Fruit fly (Drosophila melanogaster): ENCODE measurements around the gene Tehao.

Tehao gene

dm6 chr2L:13398614-13399161 is 36.7 kb upstream of the Tehao start, which contains the start of the genes CG10859 and CG7110 (continued):
- TF ChIP-seq CG7368 (GFP tag; optimal IDR thresholded peaks at IDR 0.05) (no peak), Ets21C (GFP tag; optimal IDR thresholded peaks at IDR 0.05) (no peak), CG31627 (GFP tag; optimal IDR thresholded peaks at IDR 0.05) (no peak), CG6792 (GFP tag; optimal IDR thresholded peaks at IDR 0.05) (no peak), Hr39 (GFP tag; optimal IDR thresholded peaks at IDR 0.05) (no peak), vri (GFP tag; optimal IDR thresholded peaks at IDR 0.05) (no peak), CG1621 (tag; optimal IDR thresholded peaks at IDR 0.05) (no peak), fd59A (GFP tag; optimal IDR thresholded peaks at IDR 0.05) (no peak), CG9139 (GFP tag; optimal IDR thresholded peaks at IDR 0.05) (no peak), OdsH (GFP tag; optimal IDR thresholded peaks at IDR 0.05) (peak; percentile 19), fd85E (GFP tag; optimal IDR thresholded peaks at IDR 0.05) (no peak), fkh (GFP tag; optimal IDR thresholded peaks at IDR 0.05) (no peak), CG3919 (GFP tag; optimal IDR thresholded peaks at IDR 0.05) (peak; percentile 26), CG11762 (GFP tag; optimal IDR thresholded peaks at IDR 0.05; ENCODE audit: insufficient read depth) (no peak), CG11902 (GFP tag; optimal IDR thresholded peaks at IDR 0.05) (no peak), Hr4 (GFP tag; optimal IDR thresholded peaks at IDR 0.05) (no peak), CG6276 (GFP tag; optimal IDR thresholded peaks at IDR 0.05) (no peak), topi (GFP tag; optimal IDR thresholded peaks at IDR 0.05) (peak; percentile 27), eg (GFP tag; IDR thresholded peaks at IDR 0.05) (no peak), Smox (GFP tag; optimal IDR thresholded peaks at IDR 0.05) (no peak), CG8632 (GFP tag; optimal IDR thresholded peaks at IDR 0.05) (peak; percentile 3), cyc (GFP tag; optimal IDR thresholded peaks at IDR 0.05) (peak; percentile 2)

dm6 chr2L:13399565-13399964 is 35.9 kb upstream of the Tehao start:
- no peak for TF ChIP-seq Blimp-1 (GFP tag; optimal IDR thresholded peaks at IDR 0.05)
- TF ChIP-seq CG7368 (GFP tag; optimal IDR thresholded peaks at IDR 0.05): no peak
- no peak for TF ChIP-seq CG34406 (GFP tag; optimal IDR thresholded peaks at IDR 0.05)
- no peak for TF ChIP-seq ss (GFP tag; optimal IDR thresholded peaks at IDR 0.05)
- peak; percentile 15 for TF ChIP-seq CG10631 (GFP tag; optimal IDR thresholded peaks at IDR 0.05)
- no peak for TF ChIP-seq CG11762 (GFP tag; optimal IDR thresholded peaks at IDR 0.05; ENCODE audit: insufficient read depth)
- TF ChIP-seq fd59A (GFP tag; optimal IDR thresholded peaks at IDR 0.05): no peak
- TF ChIP-seq Smox (GFP tag; optimal IDR thresholded peaks at IDR 0.05): no peak
- TF ChIP-seq achi (GFP tag; optimal IDR thresholded peaks at IDR 0.05): peak; percentile 18
- no peak for TF ChIP-seq lz (GFP tag; optimal IDR thresholded peaks at IDR 0.05)
- peak; percentile 5 for TF ChIP-seq Sox14 (GFP tag; optimal IDR thresholded peaks at IDR 0.05)
- TF ChIP-seq OdsH (GFP tag; optimal IDR thresholded peaks at IDR 0.05): peak; percentile 27
- peak; percentile 29 for TF ChIP-seq svp (GFP tag)
- peak; percentile 23 for TF ChIP-seq net (GFP tag; optimal IDR thresholded peaks at IDR 0.05)
- TF ChIP-seq CG10669 (GFP tag; optimal IDR thresholded peaks at IDR 0.05): no peak
- no peak for TF ChIP-seq spab (GFP tag; optimal IDR thresholded peaks at IDR 0.05)
- no peak for TF ChIP-seq Sox15 (GFP tag; optimal IDR thresholded peaks at IDR 0.05)
- TF ChIP-seq Eip75B (GFP tag; optimal IDR thresholded peaks at IDR 0.05): no peak
- no peak for TF ChIP-seq CG11294 (GFP tag; IDR thresholded peaks at IDR 0.05)
- TF ChIP-seq Gug (GFP tag; IDR thresholded peaks at IDR 0.05): no peak
- no peak for TF ChIP-seq CG6792 (GFP tag; optimal IDR thresholded peaks at IDR 0.05)
- TF ChIP-seq CG4318 (GFP tag; optimal IDR thresholded peaks at IDR 0.05): no peak
- TF ChIP-seq cyc (GFP tag; optimal IDR thresholded peaks at IDR 0.05): no peak
- peak; percentile 16 for TF ChIP-seq acj6 (GFP tag; optimal IDR thresholded peaks at IDR 0.05)
- TF ChIP-seq CG9139 (GFP tag; optimal IDR thresholded peaks at IDR 0.05): no peak
- TF ChIP-seq Met (GFP tag; optimal IDR thresholded peaks at IDR 0.05): no peak
- 0 out of 3 replicates have a peak, but pooled peaks have one; percentile 24 for TF ChIP-seq CG6163 (GFP tag; IDR thresholded peaks at IDR 0.05)
- TF ChIP-seq CG6276 (GFP tag; optimal IDR thresholded peaks at IDR 0.05): no peak
- no peak for TF ChIP-seq Hr38 (GFP tag; optimal IDR thresholded peaks at IDR 0.05)
- TF ChIP-seq CG6854 (GFP tag; optimal IDR thresholded peaks at IDR 0.05): no peak
- TF ChIP-seq Ets96B (tag; optimal IDR thresholded peaks at IDR 0.05): no peak
- TF ChIP-seq Hr4 (GFP tag; optimal IDR thresholded peaks at IDR 0.05): peak; percentile 37
- TF ChIP-seq CG16779 (tag; optimal IDR thresholded peaks at IDR 0.05): no peak
- TF ChIP-seq CG1621 (tag; optimal IDR thresholded peaks at IDR 0.05): no peak
- no peak for TF ChIP-seq pdm3 (GFP tag; optimal IDR thresholded peaks at IDR 0.05)
- TF ChIP-seq CG15336 (GFP tag; IDR thresholded peaks at IDR 0.05): peak; percentile 54
- no peak for TF ChIP-seq CG6808 (GFP tag; optimal IDR thresholded peaks at IDR 0.05)
- no peak for TF ChIP-seq dac (GFP tag; optimal IDR thresholded peaks at IDR 0.05)
- TF ChIP-seq topi (GFP tag; optimal IDR thresholded peaks at IDR 0.05): no peak
- TF ChIP-seq CG31627 (GFP tag; optimal IDR thresholded peaks at IDR 0.05): no peak
- no peak for TF ChIP-seq CG8632 (GFP tag; optimal IDR thresholded peaks at IDR 0.05)

Data from whole organism, prepupa.